Fruit fly (Drosophila melanogaster): ENCODE data around the gene bsk.

bsk gene

dm6 chr2L:10250441-10250847 lies at the start of gene bsk, which contains the start of gene CG31717:
Gene bsk (minus strand): TSS chr2L:10250501.
Gene CG31717 (plus strand): TSS chr2L:10250737.
- TF ChIP-seq CG8478 (optimal IDR thresholded peaks at IDR 0.05) (no peak), CTCF (optimal IDR thresholded peaks at IDR 0.05) (no peak)

dm6 chr2L:10299810-10300147 lies 49.5 kb upstream of the bsk start, which contains the start of gene CYLD:
Gene CYLD (minus strand): TSS chr2L:10299847.
- no peak for TF ChIP-seq CG8478 (optimal IDR thresholded peaks at IDR 0.05)
- TF ChIP-seq CTCF (optimal IDR thresholded peaks at IDR 0.05) = no peak

- TF ChIP-seq CG8478 (optimal IDR thresholded peaks at IDR 0.05) = no peak
- no peak for TF ChIP-seq CTCF (optimal IDR thresholded peaks at IDR 0.05)
Observed at dm6 chr2L:10299077-10299809, 48.9 kb upstream of the bsk start.

dm6 chr2L:10298306-10298705 lies 48.0 kb upstream of the bsk start:
- TF ChIP-seq CG8478 (optimal IDR thresholded peaks at IDR 0.05) (no peak), CTCF (optimal IDR thresholded peaks at IDR 0.05) (peak; percentile 19 to 40)

- TF ChIP-seq CG8478 (optimal IDR thresholded peaks at IDR 0.05) = no peak
- no peak for TF ChIP-seq CTCF (optimal IDR thresholded peaks at IDR 0.05)
Observed at dm6 chr2L:10294798-10295669, 44.7 kb upstream of the bsk start, which contains the start of gene Hand. Gene Hand (minus strand): TSS chr2L:10295385.

DNA sequence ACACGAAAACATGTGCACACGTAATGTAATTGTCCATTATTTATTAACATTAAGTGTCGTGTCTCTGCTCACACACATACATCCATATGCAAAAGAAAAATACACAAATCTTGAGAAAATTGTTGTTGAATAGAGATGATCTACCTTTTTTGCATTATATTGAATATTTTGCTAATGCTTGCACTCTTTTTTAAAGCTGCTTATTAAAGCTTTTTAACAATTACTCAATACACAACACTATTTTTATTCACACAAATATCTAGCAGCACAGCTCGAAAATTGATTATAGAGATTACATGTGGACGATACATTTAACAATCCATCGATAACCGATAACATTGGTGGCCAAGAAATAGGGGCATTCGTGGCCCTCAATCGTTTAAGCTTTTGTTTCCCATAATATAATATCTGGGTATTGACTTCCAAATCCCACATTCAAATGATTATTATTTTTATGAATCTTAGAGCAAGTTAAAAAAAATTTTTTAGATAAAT lies 41.8 kb upstream of the bsk start, which contains the start of gene Ufd4:
Gene Ufd4 (minus strand): TSS at position 300 of the 495 bp plus-strand sequence.
- TF ChIP-seq CTCF (optimal IDR thresholded peaks at IDR 0.05) (no peak), CG8478 (optimal IDR thresholded peaks at IDR 0.05) (no peak)

DNA sequence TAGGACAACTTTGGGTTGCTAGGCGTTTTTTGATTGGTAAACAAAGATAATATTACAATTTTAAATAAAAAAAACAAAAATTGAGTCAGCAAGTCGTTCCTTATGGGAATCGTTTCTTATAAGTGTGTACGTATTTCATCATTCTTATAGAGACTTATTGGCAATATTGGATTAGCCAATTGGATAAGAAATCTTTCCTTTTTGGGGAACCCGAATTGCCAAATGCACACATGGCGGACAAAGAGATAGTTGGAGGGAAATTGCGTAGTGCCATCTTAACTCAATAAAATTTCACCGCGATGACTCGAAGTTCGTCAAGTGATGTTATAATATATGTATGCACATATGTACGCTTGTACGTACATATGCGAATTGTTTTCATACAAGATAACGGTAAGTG lies 41.0 kb upstream of the bsk start:
- TF ChIP-seq CTCF (optimal IDR thresholded peaks at IDR 0.05) (no peak), CG8478 (optimal IDR thresholded peaks at IDR 0.05) (no peak)

DNA sequence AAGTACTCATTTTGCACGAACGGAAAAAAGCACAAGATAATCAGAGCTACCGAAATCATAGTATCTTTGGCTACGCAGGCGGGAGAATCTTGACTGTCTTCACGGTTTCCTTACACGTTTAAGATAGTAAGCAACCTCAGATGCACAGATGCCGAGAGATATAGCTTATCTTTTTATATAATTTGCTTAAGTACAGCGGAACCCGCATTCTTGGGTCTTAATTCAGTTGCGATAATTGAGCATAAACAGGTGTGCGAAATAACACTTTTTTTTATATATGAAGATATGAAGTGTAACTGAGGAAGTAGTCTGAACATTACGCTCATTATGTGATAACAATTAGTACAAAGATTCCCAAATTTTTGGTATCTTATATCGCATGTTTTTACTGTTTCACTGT lies 30.5 kb upstream of the bsk start, which contains the start of gene CG34043:
Gene CG34043 (minus strand): TSS at position 101 of the 400 bp plus-strand sequence.
- TF ChIP-seq CG8478 (optimal IDR thresholded peaks at IDR 0.05) = no peak
- TF ChIP-seq CTCF (optimal IDR thresholded peaks at IDR 0.05) = no peak

DNA sequence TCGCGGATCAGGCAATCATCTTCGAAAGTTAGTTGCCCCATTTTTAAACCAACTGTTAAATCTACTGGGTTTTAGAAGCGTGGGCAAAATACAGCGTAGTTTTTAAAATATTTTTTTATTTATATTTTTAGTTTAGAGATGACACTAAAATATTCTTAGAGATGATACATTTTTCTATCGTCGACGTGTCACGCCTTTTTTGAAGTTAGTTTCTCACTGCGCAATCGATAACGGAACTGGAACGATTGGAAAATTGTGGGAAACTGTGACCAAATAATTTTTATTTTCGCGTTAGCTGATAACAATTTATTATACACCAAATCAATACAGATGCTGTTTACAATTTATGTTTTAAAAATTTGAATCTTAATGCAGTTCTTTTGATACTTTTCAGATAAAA lies 28.4 kb upstream of the bsk start, which contains the start of gene Utx:
Gene Utx (minus strand): TSS at position 154 of the 400 bp plus-strand sequence.
- TF ChIP-seq CG8478 (optimal IDR thresholded peaks at IDR 0.05) = no peak
- peak in 1 of 2 experiments; percentile 21 for TF ChIP-seq CTCF (optimal IDR thresholded peaks at IDR 0.05)

- TF ChIP-seq CG8478 (optimal IDR thresholded peaks at IDR 0.05) (no peak), CTCF (optimal IDR thresholded peaks at IDR 0.05) (peak in 1 of 2 experiments; percentile 9)
Observed at dm6 chr2L:10277362-10277761, 27.1 kb upstream of the bsk start.

- TF ChIP-seq CG8478 (optimal IDR thresholded peaks at IDR 0.05) = no peak
- no peak for TF ChIP-seq CTCF (optimal IDR thresholded peaks at IDR 0.05)
Observed at dm6 chr2L:10276846-10277245, 26.5 kb upstream of the bsk start.

DNA sequence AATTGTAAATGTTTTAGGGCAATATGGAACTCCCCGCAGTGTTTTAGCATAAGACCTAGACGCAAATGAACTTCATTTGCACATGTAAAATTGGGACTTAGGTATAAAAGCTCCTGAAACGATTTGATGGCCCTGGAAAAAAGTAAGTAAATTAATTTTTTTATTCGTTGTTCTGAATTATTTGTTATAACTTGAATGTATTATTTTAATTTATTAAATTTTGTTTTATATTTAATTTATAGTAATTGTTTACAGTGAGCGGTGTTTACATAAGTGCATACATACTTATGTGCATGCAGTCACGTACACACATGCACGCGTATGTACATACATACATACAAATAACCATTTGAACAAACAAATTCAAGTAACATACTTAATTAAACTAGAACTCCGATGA lies 26.1 kb upstream of the bsk start:
- TF ChIP-seq CTCF (optimal IDR thresholded peaks at IDR 0.05) = no peak

DNA sequence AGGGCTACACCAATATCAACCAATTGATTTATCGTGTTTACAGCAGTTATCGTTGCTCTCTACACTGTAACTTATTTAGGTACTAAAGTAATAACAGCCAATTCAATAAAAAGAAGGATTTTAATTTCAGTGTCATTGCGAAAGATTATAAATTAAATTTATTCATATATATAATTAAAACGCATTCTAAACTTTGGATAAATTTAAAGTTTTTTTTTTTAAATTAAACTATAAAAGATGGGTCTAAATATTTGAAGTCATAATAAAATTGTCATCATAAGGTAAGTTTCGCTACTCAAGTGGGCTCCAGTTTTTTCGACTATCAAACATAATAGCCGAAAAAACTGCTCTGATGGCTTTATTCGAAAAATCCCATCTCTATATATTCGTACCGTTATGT lies 21.9 kb upstream of the bsk start, which contains the start of gene trk:
Gene trk (minus strand): TSS at position 101 of the 400 bp plus-strand sequence.
- TF ChIP-seq CTCF (optimal IDR thresholded peaks at IDR 0.05) = no peak
- TF ChIP-seq CG8478 (optimal IDR thresholded peaks at IDR 0.05) = no peak

DNA sequence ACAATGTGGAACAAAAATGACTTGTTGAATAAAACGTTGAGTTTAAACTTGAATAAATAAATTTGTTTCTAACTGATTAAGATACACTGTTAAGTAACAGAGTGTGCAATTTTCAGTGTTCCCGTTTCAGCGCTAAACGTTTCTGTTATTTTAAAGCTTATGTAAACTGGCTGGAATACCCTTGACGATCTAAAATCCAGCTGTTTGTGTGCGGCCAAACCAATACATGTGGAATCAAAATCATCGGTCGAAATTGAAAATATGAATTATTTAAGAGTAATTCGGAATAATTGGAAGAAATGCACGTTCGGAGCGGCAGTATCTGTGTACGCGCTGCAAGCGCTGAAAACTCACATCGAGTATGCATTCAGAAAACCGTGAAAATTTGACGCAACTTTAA lies 19.6 kb upstream of the bsk start, which contains the start of gene Mulk:
Gene Mulk (plus strand): TSS at position 198 of the 400 bp plus-strand sequence.
- TF ChIP-seq CTCF (optimal IDR thresholded peaks at IDR 0.05) = no peak
- no peak for TF ChIP-seq CG8478 (optimal IDR thresholded peaks at IDR 0.05)

DNA sequence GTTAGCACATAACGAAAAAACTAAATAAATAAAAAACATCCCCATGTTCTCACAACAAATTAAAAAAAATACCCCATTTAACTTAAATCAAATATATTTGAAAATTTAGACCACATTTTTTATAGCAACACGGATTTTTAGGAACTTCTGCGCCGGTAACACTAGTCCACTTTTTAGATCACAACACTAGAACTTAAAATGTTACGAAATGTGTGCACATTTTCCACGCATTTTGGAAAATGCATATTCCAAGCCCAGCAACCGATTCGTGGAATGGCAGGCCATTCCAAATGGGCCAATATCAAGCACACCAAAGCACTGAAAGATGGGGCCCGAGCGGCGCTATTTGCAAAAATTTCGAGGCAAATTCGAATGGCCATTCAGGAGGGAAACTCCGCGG lies 18.4 kb upstream of the bsk start, which contains the start of gene CG4957:
Gene CG4957 (plus strand): TSS at position 185 of the 400 bp plus-strand sequence.
- no peak for TF ChIP-seq CG8478 (optimal IDR thresholded peaks at IDR 0.05)
- TF ChIP-seq CTCF (optimal IDR thresholded peaks at IDR 0.05) = no peak

Data from S2 (cell line).